Worm (Caenorhabditis elegans): Measurements from ENCODE around the gene rft-1.

DNA sequence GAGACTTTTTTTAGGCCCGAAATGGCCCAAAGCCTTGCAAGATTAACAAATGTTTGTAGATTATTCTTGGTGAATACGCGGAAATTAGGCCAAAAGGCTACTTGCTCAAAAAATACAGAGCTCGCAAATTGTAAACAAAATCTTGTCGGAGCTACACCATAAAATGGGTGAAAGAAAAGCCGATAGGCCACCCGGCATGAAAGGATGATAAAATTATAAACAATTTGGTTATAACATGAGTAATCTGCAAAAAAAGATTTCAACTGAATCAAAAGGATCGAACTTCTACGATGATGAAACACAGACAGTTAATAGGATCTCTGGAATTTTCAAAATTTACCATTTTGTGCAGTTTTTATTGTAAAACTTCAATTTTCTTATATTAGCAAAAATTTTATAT lies 44.9 kb downstream of the rft-1 start:
- TF ChIP-seq sptf-1 (tag; optimal IDR thresholded peaks at IDR 0.05), result no peak
- TF ChIP-seq ces-1 (GFP tag; optimal IDR thresholded peaks at IDR 0.05), result no peak
- no peak for TF ChIP-seq lin-13 (GFP tag; optimal IDR thresholded peaks at IDR 0.05)
- TF ChIP-seq lin-35 (GFP tag; optimal IDR thresholded peaks at IDR 0.05), result no peak
- no peak for TF ChIP-seq fos-1 (tag; optimal IDR thresholded peaks at IDR 0.05)
- no peak for TF ChIP-seq aly-2 (tag; optimal IDR thresholded peaks at IDR 0.05)
- no peak for TF ChIP-seq fkh-10 (GFP tag; optimal IDR thresholded peaks at IDR 0.05)
- no peak for TF ChIP-seq snpc-4 (tag; optimal IDR thresholded peaks at IDR 0.05)
- no peak for TF ChIP-seq lin-39 (tag; optimal IDR thresholded peaks at IDR 0.05)
